Worm (Caenorhabditis elegans) whole organism, midembryonic: ENCODE measurements around the gene ttr-6.

Source experiments
- klf-2 ChIP-seq: fragments of 200-800 bp; sonication (Bioruptor generic); conservative IDR thresholded peaks from 2 replicates; pipeline ENCODE4 v1.3.6; 2022; ENCODE audit warnings: missing genetic modification reagents, missing genetic modification characterization, missing compliant biosample characterization
- tab-1 ChIP-seq: fragments of 200-800 bp; sonication (Bioruptor generic); IDR thresholded peaks from 2 replicates; pipeline ENCODE4 v1.3.6; 2022; ENCODE audit warnings: missing genetic modification characterization, missing compliant biosample characterization

- TF ChIP-seq tab-1 (GFP tag; lab: Robert Waterston, UW) = no peak
- TF ChIP-seq klf-2 = no peak
Observed at ce11 chrX:6635173-6635572, 38.3 kb upstream of the ttr-6 start, which contains the start of gene aexr-1.
